Worm (Caenorhabditis elegans) whole organism, midembryonic: ENCODE data around the gene unc-86.

Experiments used
- T22C8.4 ChIP-seq: fragments of 200-800 bp; sonication (Bioruptor generic); IDR thresholded peaks from 2 replicates; pipeline ENCODE4 v1.3.6; 2022; ENCODE audit warnings: missing genetic modification characterization, missing compliant biosample characterization
- cog-1 ChIP-seq: sonication (generic microtip); optimal IDR thresholded peaks from 2 replicates; lab custom pipeline; 2016; ENCODE audit warnings: missing genetic modification characterization, missing compliant biosample characterization
- klf-2 ChIP-seq: fragments of 200-800 bp; sonication (Bioruptor generic); conservative IDR thresholded peaks from 2 replicates; pipeline ENCODE4 v1.3.6; 2022; ENCODE audit warnings: missing genetic modification reagents, missing genetic modification characterization, missing compliant biosample characterization
- med-1 ChIP-seq: sonication (generic microtip); optimal IDR thresholded peaks from 2 replicates; lab custom pipeline; 2017; ENCODE audit warnings: missing genetic modification characterization, mild to moderate bottlenecking, missing compliant biosample characterization, antibody characterized with exemption, missing genetic modification reagents; ENCODE audit not compliant: insufficient read depth
- tab-1 ChIP-seq: fragments of 200-800 bp; sonication (Bioruptor generic); IDR thresholded peaks from 2 replicates; pipeline ENCODE4 v1.3.6; 2022; ENCODE audit warnings: missing genetic modification characterization, missing compliant biosample characterization
- ztf-23 ChIP-seq: fragments of 200-800 bp; sonication (Bioruptor generic); IDR thresholded peaks from 2 replicates; pipeline ENCODE4 v1.3.6; 2022; ENCODE audit warnings: missing genetic modification reagents, missing genetic modification characterization, missing compliant biosample characterization
- ztf-29 ChIP-seq: fragments of 200-800 bp; sonication (Bioruptor generic); IDR thresholded peaks from 2 replicates; pipeline ENCODE4 v1.3.6; 2022; ENCODE audit warnings: missing genetic modification reagents, missing genetic modification characterization, missing compliant biosample characterization

ce11 chrIII:8263377-8263776 lies 47.2 kb upstream of the unc-86 start, which contains the start of gene col-91:
- TF ChIP-seq T22C8.4 (GFP tag; lab: Robert Waterston, UW) (no peak), cog-1 (tag; lab: Kevin White, UChicago) (no peak), ztf-29 (GFP tag; lab: Robert Waterston, UW) (no peak), med-1 (GFP tag; lab: Kevin White, UChicago) (no peak), klf-2 (GFP tag; lab: Robert Waterston, UW) (no peak), tab-1 (GFP tag; lab: Robert Waterston, UW) (no peak), ztf-23 (no peak)
